Fruit fly (Drosophila melanogaster): Measurements from ENCODE around the gene CG3062.

CG3062 gene

DNA sequence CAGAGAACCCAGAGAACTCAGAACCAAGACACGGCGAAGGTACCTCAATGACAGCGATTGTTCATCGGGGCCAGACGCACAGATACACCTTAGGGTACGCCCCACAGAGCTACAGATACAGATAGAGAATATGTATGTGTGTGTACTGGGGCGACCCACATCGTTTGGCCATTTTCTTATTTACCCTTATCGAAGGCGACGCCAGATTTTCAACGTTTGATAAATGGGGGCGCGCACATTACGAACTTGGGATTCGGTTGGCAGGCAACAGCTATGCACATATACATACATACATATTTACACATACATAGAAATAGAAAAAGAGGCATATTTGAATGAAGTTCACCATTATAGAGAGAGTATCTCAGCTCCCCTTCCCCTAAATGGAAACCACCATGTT is 38.2 kb downstream of the CG3062 start:
- TF ChIP-seq CG3995 (GFP tag; optimal IDR thresholded peaks at IDR 0.05) (no peak), gcm (GFP tag; optimal IDR thresholded peaks at IDR 0.05) (peak; percentile 78), Nf-YB (GFP tag; optimal IDR thresholded peaks at IDR 0.05) (peak; percentile 90), CG6175 (GFP tag; IDR thresholded peaks at IDR 0.05) (peak; percentile 33; the same call in 1 of the 3 replicates), mirr (GFP tag; optimal IDR thresholded peaks at IDR 0.05) (peak; percentile 11), Nf-YC (tag; optimal IDR thresholded peaks at IDR 0.05) (peak; percentile 70), Gsc (GFP tag; IDR thresholded peaks at IDR 0.05) (no peak), grn (GFP tag; optimal IDR thresholded peaks at IDR 0.05) (peak; percentile 77), lab (GFP tag; optimal IDR thresholded peaks at IDR 0.05) (peak; percentile 9), unc-4 (GFP tag; IDR thresholded peaks at IDR 0.05; ENCODE audit: partially characterized antibody) (no peak), Med (GFP tag) (peak; percentile 48), sens (GFP tag) (peak; percentile 63), Ptx1 (GFP tag; IDR thresholded peaks at IDR 0.05) (0 out of 2 replicates have a peak, but pooled peaks have one; percentile 4), cg (GFP tag; optimal IDR thresholded peaks at IDR 0.05) (peak; percentile 71), CG17829 (tag; optimal IDR thresholded peaks at IDR 0.05) (no peak), sug (tag; optimal IDR thresholded peaks at IDR 0.05) (peak; percentile 44)

DNA sequence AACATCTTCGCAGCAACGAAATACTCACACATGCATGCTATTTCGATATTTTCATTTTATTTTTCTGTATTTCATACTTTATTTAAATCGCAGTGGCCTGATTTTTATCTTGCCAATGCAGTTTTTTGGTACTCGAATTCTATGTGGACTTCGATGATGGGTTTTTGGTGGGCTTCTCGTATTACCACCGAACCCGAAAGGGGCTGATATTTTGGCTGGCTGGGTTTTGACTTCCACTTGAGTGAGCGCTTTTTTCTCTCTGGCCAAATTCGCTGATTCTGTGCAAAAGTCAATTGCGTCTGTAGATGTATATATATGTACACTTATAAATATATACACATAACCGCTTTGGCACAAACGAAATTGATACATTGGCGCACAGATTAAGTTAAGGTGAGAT is 39.4 kb downstream of the CG3062 start:
- TF ChIP-seq CG8944 (GFP tag; optimal IDR thresholded peaks at IDR 0.05) (no peak), crp (GFP tag; optimal IDR thresholded peaks at IDR 0.05) (no peak), tll (GFP tag; optimal IDR thresholded peaks at IDR 0.05) (no peak), ems (GFP tag; optimal IDR thresholded peaks at IDR 0.05) (no peak), sens (GFP tag) (peak; percentile 9), dati (GFP tag; IDR thresholded peaks at IDR 0.05) (no peak), pfk (GFP tag; optimal IDR thresholded peaks at IDR 0.05) (no peak), CG17802 (tag; optimal IDR thresholded peaks at IDR 0.05) (no peak)

DNA sequence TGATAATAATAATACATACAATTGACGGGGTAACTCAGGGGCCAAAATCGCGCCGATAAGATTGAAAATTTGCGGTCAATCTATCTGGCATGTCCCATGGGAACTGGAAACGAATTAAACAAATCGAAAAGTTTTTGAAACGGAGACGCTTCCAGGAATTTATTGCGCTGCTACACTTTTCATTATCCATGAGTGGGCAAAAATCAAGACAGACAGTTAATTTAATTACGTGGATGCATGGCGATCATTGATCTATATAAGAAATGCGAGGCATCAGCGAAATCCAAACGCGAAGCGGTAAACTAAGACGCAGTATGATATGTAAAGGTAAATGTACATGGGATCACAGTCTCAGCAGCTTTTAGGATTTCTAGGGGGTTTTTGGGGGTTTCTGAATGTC is 40.1 kb downstream of the CG3062 start:
- no peak for TF ChIP-seq CG18011 (GFP tag; optimal IDR thresholded peaks at IDR 0.05)
- TF ChIP-seq CG15601 (tag; optimal IDR thresholded peaks at IDR 0.05): no peak
- no peak for TF ChIP-seq CG2875 (GFP tag; optimal IDR thresholded peaks at IDR 0.05)

DNA sequence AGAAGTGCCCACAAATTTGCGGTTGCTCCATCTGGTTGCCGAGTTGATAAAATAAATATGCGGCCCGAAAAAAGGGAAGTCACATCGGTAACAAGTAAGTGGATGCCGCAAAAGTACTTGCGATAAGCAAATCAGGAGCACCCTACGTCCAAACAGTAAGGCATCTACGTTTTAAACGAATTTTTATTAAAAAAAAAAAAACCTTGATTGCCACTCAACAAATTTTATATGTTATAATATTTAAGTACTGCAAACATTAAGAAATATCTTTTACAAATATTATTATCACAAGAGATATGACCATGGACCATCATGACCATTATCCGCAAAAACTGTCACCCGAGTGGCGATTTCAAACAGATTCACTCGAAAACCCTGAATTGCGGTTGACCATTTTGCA is 40.6 kb downstream of the CG3062 start:
- no peak for TF ChIP-seq Hmx (GFP tag; optimal IDR thresholded peaks at IDR 0.05)
- TF ChIP-seq tgo (GFP tag; IDR thresholded peaks at IDR 0.05): no peak
- peak; percentile 76 for TF ChIP-seq CG10274 (GFP tag; optimal IDR thresholded peaks at IDR 0.05)
- no peak for TF ChIP-seq z (GFP tag; IDR thresholded peaks at IDR 0.05)

DNA sequence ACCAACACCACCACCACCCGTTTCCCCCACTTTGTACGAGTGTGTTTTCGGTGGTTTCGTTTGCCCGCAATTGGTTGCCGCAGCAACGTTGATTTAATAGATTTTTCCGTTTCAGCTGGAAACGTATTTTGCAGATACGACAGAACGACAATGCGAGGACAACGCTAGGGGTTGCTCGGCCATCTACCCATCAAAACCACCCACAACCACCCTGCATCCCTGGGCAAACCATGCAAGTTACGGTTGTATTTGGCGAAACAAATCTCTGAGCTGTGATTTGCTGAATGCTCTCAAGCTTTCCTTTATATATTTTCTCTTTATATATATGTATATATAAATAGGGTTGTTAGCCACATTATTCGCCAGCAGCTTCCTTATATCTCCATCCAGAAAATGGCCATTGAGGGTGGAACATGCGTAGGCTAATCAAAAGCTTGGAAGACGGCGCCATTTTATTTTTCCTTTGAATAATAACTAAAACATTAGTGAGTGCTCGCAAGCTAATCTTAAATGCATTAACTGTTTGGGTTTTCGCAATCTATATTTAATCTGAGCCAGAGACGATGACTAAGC is 44.7 kb downstream of the CG3062 start:
- TF ChIP-seq Nf-YC (tag; optimal IDR thresholded peaks at IDR 0.05) (peak; percentile 94), seq (GFP tag; IDR thresholded peaks at IDR 0.05) (peak; percentile 56; the same call in 1 of the 2 replicates), gcm (GFP tag; optimal IDR thresholded peaks at IDR 0.05) (no peak), Nf-YB (GFP tag; optimal IDR thresholded peaks at IDR 0.05) (peak; percentile 95), CG17829 (tag; optimal IDR thresholded peaks at IDR 0.05) (no peak), gsb-n (tag; optimal IDR thresholded peaks at IDR 0.05) (peak; percentile 8), MESR4 (GFP tag; optimal IDR thresholded peaks at IDR 0.05) (no peak), unpg (GFP tag; optimal IDR thresholded peaks at IDR 0.05) (no peak), Lhr (GFP tag; optimal IDR thresholded peaks at IDR 0.05) (no peak), CG8388 (GFP tag; optimal IDR thresholded peaks at IDR 0.05) (no peak), Hmr (GFP tag; optimal IDR thresholded peaks at IDR 0.05) (no peak)

Measured in whole organism, embryonic.